Fruit fly (Drosophila melanogaster) whole organism, embryonic: Measurements from ENCODE around the gene Ir64a.

ENCODE experiments used
- Atf6 ChIP-seq: fragments of 200-800 bp; sonication (Bioruptor generic); IDR thresholded peaks from 2 replicates; pipeline ENCODE4 v1.3.6; 2022; ENCODE audit warnings: missing biosample characterization, missing genetic modification characterization
- CG10147 ChIP-seq: fragments of 200-800 bp; sonication (Bioruptor generic); optimal IDR thresholded peaks from 2 replicates; lab custom pipeline; 2019; ENCODE audit warnings: missing biosample characterization, mild to moderate bottlenecking, missing genetic modification characterization, moderate library complexity
- CG10543 ChIP-seq: fragments of 200-800 bp; sonication (Bioruptor generic); optimal IDR thresholded peaks from 3 replicates; lab custom pipeline; 2017; ENCODE audit warnings: missing biosample characterization, mild to moderate bottlenecking, missing genetic modification characterization, moderate library complexity
- CG13287 ChIP-seq: fragments of 200-800 bp; sonication (Bioruptor generic); IDR thresholded peaks from 2 replicates; pipeline ENCODE4 v1.3.6; 2022; ENCODE audit warnings: missing biosample characterization, missing genetic modification characterization; ENCODE audit not compliant: partially characterized antibody
- CG13775 ChIP-seq: fragments of 200-800 bp; sonication (Bioruptor generic); optimal IDR thresholded peaks from 3 replicates; lab custom pipeline; 2017; ENCODE audit warnings: missing biosample characterization, mild to moderate bottlenecking, missing genetic modification characterization
- CG14441 ChIP-seq: fragments of 200-800 bp; sonication (Bioruptor generic); IDR thresholded peaks from 2 replicates; pipeline ENCODE4 v1.3.6; 2022; ENCODE audit warnings: missing biosample characterization, missing genetic modification characterization
- CG15011 ChIP-seq: fragments of 200-800 bp; sonication (Bioruptor generic); optimal IDR thresholded peaks from 3 replicates; lab custom pipeline; 2018; ENCODE audit warnings: missing biosample characterization, mild to moderate bottlenecking, missing genetic modification characterization
- CG18262 ChIP-seq: fragments of 200-800 bp; optimal IDR thresholded peaks from 3 replicates; lab custom pipeline; 2019; ENCODE audit warnings: missing biosample characterization, mild to moderate bottlenecking, missing genetic modification characterization, moderate library complexity
- CG2712 ChIP-seq: fragments of 200-800 bp; optimal IDR thresholded peaks from 3 replicates; lab custom pipeline; 2019; ENCODE audit warnings: missing biosample characterization, mild to moderate bottlenecking, missing genetic modification characterization, moderate library complexity
- CG34224 ChIP-seq: fragments of 200-800 bp; sonication (Bioruptor generic); IDR thresholded peaks from 3 replicates; pipeline ENCODE4 v1.3.6; 2022; ENCODE audit warnings: missing biosample characterization, missing genetic modification characterization; ENCODE audit not compliant: partially characterized antibody
- CG34376 ChIP-seq: fragments of 200-800 bp; sonication (Bioruptor generic); optimal IDR thresholded peaks from 2 replicates; lab custom pipeline; 2018; ENCODE audit warnings: missing biosample characterization, mild to moderate bottlenecking, missing genetic modification characterization
- CG6272 ChIP-seq: fragments of 200-800 bp; sonication (Bioruptor generic); IDR thresholded peaks from 2 replicates; pipeline ENCODE4 v1.3.6; 2022; ENCODE audit warnings: missing biosample characterization, missing genetic modification characterization
- CG8924 ChIP-seq: fragments of 200-800 bp; optimal IDR thresholded peaks from 3 replicates; lab custom pipeline; 2019; ENCODE audit warnings: missing biosample characterization, mild to moderate bottlenecking, missing genetic modification characterization, moderate library complexity
- CG9797 ChIP-seq: fragments of 200-800 bp; sonication (Bioruptor generic); optimal IDR thresholded peaks from 3 replicates; lab custom pipeline; 2018; ENCODE audit warnings: missing biosample characterization, mild to moderate bottlenecking, missing genetic modification characterization
- CG9817 ChIP-seq: fragments of 200-800 bp; sonication (Bioruptor generic); optimal IDR thresholded peaks from 2 replicates; lab custom pipeline; 2018; ENCODE audit warnings: missing biosample characterization, mild to moderate bottlenecking, missing genetic modification characterization, moderate library complexity
- CG9932 ChIP-seq: fragments of 200-800 bp; sonication (Bioruptor generic); IDR thresholded peaks from 2 replicates; pipeline ENCODE4 v1.3.6; 2022; ENCODE audit warnings: missing biosample characterization, missing genetic modification characterization
- Doc3 ChIP-seq: fragments of 200-800 bp; sonication (Bioruptor generic); IDR thresholded peaks from 3 replicates; pipeline ENCODE4 v1.3.6; 2022; ENCODE audit warnings: missing biosample characterization, missing genetic modification characterization; ENCODE audit not compliant: partially characterized antibody
- E2f1 ChIP-seq: fragments of 200-800 bp; sonication (Bioruptor generic); IDR thresholded peaks from 2 replicates; pipeline ENCODE4 v1.3.6; 2022; ENCODE audit warnings: missing biosample characterization, missing genetic modification characterization
- E2f2 ChIP-seq: fragments of 200-800 bp; sonication (Bioruptor generic); IDR thresholded peaks from 2 replicates; pipeline ENCODE4 v1.3.6; 2022; ENCODE audit warnings: missing biosample characterization, missing genetic modification characterization
- Fer1 ChIP-seq: fragments of 200-800 bp; sonication (Bioruptor generic); optimal IDR thresholded peaks from 2 replicates; lab custom pipeline; 2017; ENCODE audit warnings: missing biosample characterization, mild to moderate bottlenecking, missing genetic modification characterization
- Fer3 ChIP-seq: fragments of 200-800 bp; sonication (Bioruptor generic); optimal IDR thresholded peaks from 2 replicates; lab custom pipeline; 2018; ENCODE audit warnings: missing biosample characterization, mild to moderate bottlenecking, missing genetic modification characterization, moderate library complexity
- Scr ChIP-seq: fragments of 200-800 bp; sonication (Bioruptor generic); IDR thresholded peaks from 2 replicates; pipeline ENCODE4 v1.3.6; 2022; ENCODE audit warnings: missing biosample characterization, missing genetic modification characterization; ENCODE audit not compliant: partially characterized antibody
- Sox100B ChIP-seq: fragments of 200-800 bp; sonication (Bioruptor generic); optimal IDR thresholded peaks from 3 replicates; lab custom pipeline; 2018; ENCODE audit warnings: missing biosample characterization, mild to moderate bottlenecking, missing genetic modification characterization
- Sox102F ChIP-seq: fragments of 200-800 bp; sonication (Bioruptor generic); optimal IDR thresholded peaks from 2 replicates; lab custom pipeline; 2018; ENCODE audit warnings: missing biosample characterization, mild to moderate bottlenecking, missing genetic modification characterization, moderate library complexity
- Tbp ChIP-seq: fragments of >200 bp; optimal IDR thresholded peaks from 2 replicates; lab custom pipeline; 2018; ENCODE audit warnings: missing biosample characterization, missing genetic modification characterization
- YL-1 ChIP-seq: fragments of 200-800 bp; sonication (Bioruptor generic); optimal IDR thresholded peaks from 3 replicates; lab custom pipeline; 2017; ENCODE audit warnings: missing biosample characterization, mild to moderate bottlenecking, missing genetic modification characterization
- az2 ChIP-seq: fragments of 200-800 bp; sonication (Bioruptor generic); optimal IDR thresholded peaks from 3 replicates; lab custom pipeline; 2016; ENCODE audit warnings: missing biosample characterization, missing genetic modification characterization
- crp ChIP-seq, 2 experiments: fragments of 200-800 bp; sonication (Bioruptor generic); optimal IDR thresholded peaks; 2 replicates in 1 of 2; 3 replicates in 1 of 2; lab custom pipeline; 2017; ENCODE audit warnings: missing biosample characterization in 2 of 2, missing genetic modification characterization in 2 of 2, mild to moderate bottlenecking in 1 of 2, moderate library complexity in 1 of 2
- danr ChIP-seq: fragments of 200-800 bp; sonication (Bioruptor generic); IDR thresholded peaks from 2 replicates; pipeline ENCODE4 v1.3.6; 2022; ENCODE audit warnings: missing biosample characterization, missing genetic modification characterization
- fd96Cb ChIP-seq: fragments of 200-800 bp; sonication (Bioruptor generic); optimal IDR thresholded peaks from 2 replicates; lab custom pipeline; 2018; ENCODE audit warnings: missing biosample characterization, mild to moderate bottlenecking, missing genetic modification characterization, moderate library complexity
- gfzf ChIP-seq: fragments of 200-800 bp; sonication (Bioruptor generic); optimal IDR thresholded peaks from 2 replicates; lab custom pipeline; 2016; ENCODE audit warnings: missing biosample characterization, mild to moderate bottlenecking, missing genetic modification characterization, moderate library complexity
- insv ChIP-seq, 2 experiments: fragments of 200-800 bp; sonication (Bioruptor generic); optimal IDR thresholded peaks; 3 replicates each; lab custom pipeline; 2016 to 2018; ENCODE audit warnings: missing biosample characterization in 2 of 2, missing genetic modification characterization in 2 of 2
- jigr1 ChIP-seq: fragments of 200-800 bp; sonication (Bioruptor generic); IDR thresholded peaks from 3 replicates; pipeline ENCODE4 v1.3.6; 2022; ENCODE audit warnings: missing biosample characterization, missing genetic modification characterization
- lov ChIP-seq, 2 experiments: fragments of 200-800 bp in 1 of 2; fragments of >200 bp in 1 of 2; sonication (Bioruptor generic) in 1 of 2; IDR thresholded peaks in 1 of 2; optimal IDR thresholded peaks in 1 of 2; 2 replicates in 1 of 2; 3 replicates in 1 of 2; pipeline versions ENCODE4 v1.3.6 to Lab custom; 2017 to 2022; ENCODE audit warnings: missing biosample characterization in 1 of 2, missing genetic modification characterization in 1 of 2
- maf-S ChIP-seq: fragments of 200-800 bp; sonication (Bioruptor generic); optimal IDR thresholded peaks from 2 replicates; lab custom pipeline; 2016; ENCODE audit warnings: missing biosample characterization, missing genetic modification characterization
- nerfin-1 ChIP-seq: fragments of 200-800 bp; sonication (Bioruptor generic); optimal IDR thresholded peaks from 3 replicates; lab custom pipeline; 2019; ENCODE audit warnings: missing biosample characterization, mild to moderate bottlenecking, missing genetic modification characterization, moderate library complexity
- oc ChIP-seq: fragments of 200-800 bp; sonication (Bioruptor generic); optimal IDR thresholded peaks from 2 replicates; lab custom pipeline; 2018; ENCODE audit warnings: missing biosample characterization, mild to moderate bottlenecking, missing genetic modification characterization, moderate library complexity
- otp ChIP-seq: fragments of 200-800 bp; sonication (Bioruptor generic); IDR thresholded peaks from 3 replicates; pipeline ENCODE4, ENCODE4 v1.3.6; 2022; ENCODE audit warnings: missing biosample characterization, missing genetic modification characterization
- pfk ChIP-seq: fragments of 200-800 bp; sonication (Bioruptor generic); optimal IDR thresholded peaks from 2 replicates; lab custom pipeline; 2018; ENCODE audit warnings: missing biosample characterization, mild to moderate bottlenecking, missing genetic modification characterization, moderate library complexity
- row ChIP-seq: fragments of 200-800 bp; sonication (Bioruptor generic); IDR thresholded peaks from 3 replicates; pipeline ENCODE4 v1.3.6; 2022; ENCODE audit warnings: missing biosample characterization, missing genetic modification characterization
- scrt ChIP-seq: fragments of 200-800 bp; sonication (Bioruptor generic); optimal IDR thresholded peaks from 2 replicates; lab custom pipeline; 2018; ENCODE audit warnings: missing biosample characterization, mild to moderate bottlenecking, missing genetic modification characterization, moderate library complexity
- stwl ChIP-seq: fragments of 200-800 bp; sonication (Bioruptor generic); optimal IDR thresholded peaks from 3 replicates; lab custom pipeline; 2018; ENCODE audit warnings: missing biosample characterization, mild to moderate bottlenecking, missing genetic modification characterization, moderate library complexity
- vvl ChIP-seq: fragments of 200-800 bp; sonication (Bioruptor generic); IDR thresholded peaks from 2 replicates; pipeline ENCODE4 v1.3.6; 2022; ENCODE audit warnings: missing biosample characterization, missing genetic modification characterization

Gene Ir64a

DNA sequence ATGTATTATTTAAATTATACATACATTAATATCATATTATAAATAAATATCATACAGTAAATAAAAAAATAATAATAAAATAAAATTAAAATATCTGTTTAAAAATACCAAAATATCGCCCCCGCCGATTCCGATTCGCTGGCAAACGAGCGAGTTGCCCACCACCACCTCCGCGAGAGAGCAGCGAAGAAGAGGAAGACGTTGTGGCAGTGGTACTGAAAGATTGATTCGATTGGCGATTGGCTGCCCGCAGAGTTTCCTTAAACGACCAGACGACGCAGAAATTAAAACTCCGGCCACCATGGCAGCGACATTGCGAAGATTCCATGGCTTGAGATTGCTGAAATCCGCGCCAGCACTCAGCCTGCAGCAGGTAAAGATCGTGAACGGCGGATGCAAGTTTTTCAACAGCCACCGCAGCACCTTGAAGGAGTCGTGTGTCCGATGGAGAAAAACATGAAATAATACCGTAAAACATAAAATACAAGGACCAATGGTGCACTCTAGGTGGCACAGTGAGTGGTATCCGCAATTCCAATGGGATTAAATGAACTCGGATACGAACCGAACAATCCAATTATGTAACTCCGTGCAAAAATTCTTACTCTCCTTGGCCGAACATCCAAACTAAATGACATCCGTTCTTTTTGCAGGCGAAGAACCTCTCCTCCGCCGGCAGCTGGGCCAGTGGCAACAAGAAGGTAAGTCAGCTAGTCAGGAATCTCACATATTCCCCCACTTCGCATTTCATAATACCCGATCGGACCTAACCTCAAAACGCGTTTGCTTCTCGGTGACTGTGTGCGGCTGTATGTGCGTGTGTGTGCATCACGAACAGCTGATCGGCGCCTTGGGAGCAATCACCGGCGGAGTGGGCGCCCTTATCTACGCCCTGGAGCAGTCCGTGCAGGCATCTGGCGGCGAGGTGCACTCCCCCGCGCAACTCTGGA lies 22.3 kb downstream of the Ir64a start, which contains the start of gene Cyt-c1 (continued):
- TF ChIP-seq CG15011 (GFP tag; lab: Kevin White, UChicago) (no peak), crp (GFP tag; optimal IDR thresholded peaks at IDR 0.05; lab: Kevin White, UChicago) (peak in 1 of 2 experiments; percentile 80), CG9797 (GFP tag; lab: Kevin White, UChicago) (peak; percentile 16), Scr (GFP tag; lab: Robert Waterston, UW) (peak; percentile 75), vvl (GFP tag; lab: Robert Waterston, UW) (peak; percentile 42), gfzf (peak; percentile 8), CG34224 (GFP tag; lab: Robert Waterston, UW) (peak; percentile 42; the same call in 2 of the 3 replicates), Atf6 (GFP tag; lab: Robert Waterston, UW) (peak; percentile 45; the same call in 1 of the 2 replicates), fd96Cb (tag; lab: Kevin White, UChicago) (no peak), CG13775 (GFP tag; lab: Kevin White, UChicago) (no peak), CG6272 (GFP tag; lab: Robert Waterston, UW) (0 out of 2 replicates have a peak, but pooled peaks have one; percentile 29), row (peak; percentile 71), E2f2 (GFP tag; lab: Robert Waterston, UW) (0 out of 2 replicates have a peak, but pooled peaks have one; percentile 11), CG13287 (peak; percentile 70)

DNA sequence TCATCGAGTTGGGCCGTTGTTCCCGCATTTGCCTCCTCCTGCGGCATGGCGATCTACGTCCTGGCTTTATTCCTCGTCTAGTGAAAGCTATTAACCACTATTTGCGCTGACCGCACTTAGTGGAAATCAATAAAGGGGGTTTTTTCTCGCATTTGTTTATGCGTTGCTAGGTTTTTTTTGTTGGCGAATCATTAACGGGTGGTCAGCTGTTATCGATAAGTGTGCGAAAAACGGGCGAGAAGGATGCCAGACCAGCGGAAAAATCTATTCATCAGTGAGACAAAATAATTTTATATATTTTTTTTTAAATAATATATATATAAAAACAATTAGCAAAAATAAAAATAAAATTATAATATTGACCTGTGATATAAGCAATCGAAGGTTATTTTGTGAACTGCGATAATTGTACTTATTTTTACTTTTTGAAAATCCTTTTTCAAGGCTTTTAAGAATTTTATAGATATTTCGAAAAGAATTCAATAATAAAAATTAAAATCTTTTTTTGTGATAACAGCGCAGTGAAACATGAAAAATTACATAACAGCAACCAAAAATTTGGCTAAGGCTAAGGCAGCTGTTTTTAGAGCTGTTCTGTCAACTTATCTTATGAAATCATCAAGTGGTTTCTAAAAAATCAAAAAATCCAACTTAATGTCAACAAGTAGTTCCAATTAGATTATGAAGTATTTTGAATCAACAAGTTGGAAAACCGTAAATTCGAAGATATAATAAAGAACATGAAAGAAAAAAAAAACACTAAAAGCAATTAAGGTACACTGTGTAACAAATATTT lies 23.2 kb downstream of the Ir64a start, which contains the start of gene Klp64D:
TSS of gene Klp64D (minus strand) at position 185 of the 796 bp plus-strand sequence.
- peak in 1 of 2 experiments; percentile 82 for TF ChIP-seq insv (GFP tag; optimal IDR thresholded peaks at IDR 0.05; lab: Kevin White, UChicago)
- TF ChIP-seq Fer3, result peak; percentile 20
- TF ChIP-seq az2 (GFP tag; lab: Kevin White, UChicago), result no peak
- TF ChIP-seq E2f1 (GFP tag; lab: Robert Waterston, UW), result 0 out of 2 replicates have a peak, but pooled peaks have one; percentile 25
- TF ChIP-seq CG13287, result peak; percentile 52
- TF ChIP-seq CG2712 (tag; lab: Kevin White, UChicago), result peak; percentile 55
- TF ChIP-seq CG9932, result peak; percentile 65
- no peak for TF ChIP-seq jigr1 (GFP tag; lab: Robert Waterston, UW)
- TF ChIP-seq maf-S, result no peak
- 0 out of 3 replicates have a peak, but pooled peaks have one; percentile 30 for TF ChIP-seq Doc3
- no peak for TF ChIP-seq lov (optimal IDR thresholded peaks at IDR 0.05; lab: Kevin White, UChicago)
- TF ChIP-seq lov (GFP tag; IDR thresholded peaks at IDR 0.05; lab: Robert Waterston, UW), result no peak
- no peak for TF ChIP-seq scrt
- TF ChIP-seq Sox102F (GFP tag; lab: Kevin White, UChicago), result peak; percentile 19
- TF ChIP-seq CG10543 (GFP tag; lab: Kevin White, UChicago), result peak; percentile 60
- peak; percentile 54 for TF ChIP-seq YL-1
- peak; percentile 45 for TF ChIP-seq CG9817 (tag; lab: Kevin White, UChicago)
- no peak for TF ChIP-seq nerfin-1 (tag; lab: Kevin White, UChicago)
- TF ChIP-seq CG10147, result no peak
- no peak for TF ChIP-seq oc (tag; lab: Kevin White, UChicago)
- TF ChIP-seq CG14441 (GFP tag; lab: Robert Waterston, UW), result 0 out of 2 replicates have a peak, but pooled peaks have one; percentile 29
- TF ChIP-seq stwl, result peak; percentile 57
- TF ChIP-seq otp (GFP tag; lab: Robert Waterston, UW), result no peak
- TF ChIP-seq Sox100B, result peak; percentile 19
- no peak for TF ChIP-seq CG34376 (GFP tag; lab: Kevin White, UChicago)
- peak; percentile 42 for TF ChIP-seq CG18262 (tag; lab: Kevin White, UChicago)
- no peak for TF ChIP-seq danr (GFP tag; lab: Robert Waterston, UW)
- TF ChIP-seq Tbp (GFP tag; lab: Kevin White, UChicago), result no peak
- peak; percentile 26 for TF ChIP-seq Fer1
- TF ChIP-seq crp (GFP tag; optimal IDR thresholded peaks at IDR 0.05; lab: Kevin White, UChicago), result peak in 1 of 2 experiments; percentile 54
- TF ChIP-seq pfk (GFP tag; lab: Kevin White, UChicago), result no peak
- peak; percentile 43 for TF ChIP-seq CG8924
